Worm (Caenorhabditis elegans): Measurements from ENCODE around the gene dcaf-1.

The dcaf-1 gene

ce11 chrIV:9723185-9723584 lies 16.7 kb upstream of the dcaf-1 start:
- TF ChIP-seq daf-16 (GFP tag; optimal IDR thresholded peaks at IDR 0.05) = no peak
- no peak for TF ChIP-seq daf-16 (tag; optimal IDR thresholded peaks at IDR 0.05)
- TF ChIP-seq ces-1 (GFP tag; optimal IDR thresholded peaks at IDR 0.05) = no peak
- no peak for TF ChIP-seq F10B5.3 (tag; optimal IDR thresholded peaks at IDR 0.05)
- no peak for TF ChIP-seq lin-15B (tag; optimal IDR thresholded peaks at IDR 0.05)
- TF ChIP-seq F26F4.8 (GFP tag; conservative IDR thresholded peaks at IDR 0.05) = no peak
- TF ChIP-seq nhr-25 (tag; optimal IDR thresholded peaks at IDR 0.05; ENCODE audit: borderline replicate concordance, insufficient read depth) = no peak
- no peak for TF ChIP-seq snpc-4 (tag; optimal IDR thresholded peaks at IDR 0.05)
- no peak for TF ChIP-seq zip-2 (tag; optimal IDR thresholded peaks at IDR 0.05)
- no peak for TF ChIP-seq dpl-1 (GFP tag; optimal IDR thresholded peaks at IDR 0.05)
- no peak for TF ChIP-seq spr-3 (GFP tag; optimal IDR thresholded peaks at IDR 0.05)
- TF ChIP-seq dmd-9 (GFP tag; IDR thresholded peaks at IDR 0.05) = no peak
- no peak for TF ChIP-seq unc-62 (GFP tag; optimal IDR thresholded peaks at IDR 0.05 in 1 of 2)
- no peak for TF ChIP-seq unc-62 (tag; optimal IDR thresholded peaks at IDR 0.05)
- no peak for TF ChIP-seq zfp-3 (GFP tag; conservative IDR thresholded peaks at IDR 0.05)

ce11 chrIV:9718396-9718795 lies 11.9 kb upstream of the dcaf-1 start:
- TF ChIP-seq lsy-2 (tag; optimal IDR thresholded peaks at IDR 0.05) (peak; percentile 70 to 79), spr-1 (tag; optimal IDR thresholded peaks at IDR 0.05) (no peak), lin-15B (tag; optimal IDR thresholded peaks at IDR 0.05) (no peak), F37D6.2 (tag; optimal IDR thresholded peaks at IDR 0.05) (no peak), nhr-6 (tag; optimal IDR thresholded peaks at IDR 0.05) (peak; percentile 26), ztf-11 (tag; optimal IDR thresholded peaks at IDR 0.05) (no peak), aha-1 (tag) (peak; percentile 100), mdl-1 (tag; optimal IDR thresholded peaks at IDR 0.05) (peak; percentile 27 to 84), nhr-42 (GFP tag; IDR thresholded peaks at IDR 0.05) (no peak), skn-1 (tag; optimal IDR thresholded peaks at IDR 0.05) (no peak), ceh-20 (GFP tag; IDR thresholded peaks at IDR 0.05) (peak; percentile 76), daf-12 (tag; optimal IDR thresholded peaks at IDR 0.05) (no peak), nhr-11 (tag; optimal IDR thresholded peaks at IDR 0.05) (peak; percentile 57), dpl-1 (GFP tag; optimal IDR thresholded peaks at IDR 0.05) (peak; percentile 38), R02D3.7 (tag; optimal IDR thresholded peaks at IDR 0.05) (no peak), nhr-77 (tag; optimal IDR thresholded peaks at IDR 0.05) (peak; percentile 31), mep-1 (tag; optimal IDR thresholded peaks at IDR 0.05) (peak; percentile 83), lin-13 (GFP tag; optimal IDR thresholded peaks at IDR 0.05) (peak; percentile 45), nhr-237 (tag; optimal IDR thresholded peaks at IDR 0.05) (no peak), ama-1 (optimal IDR thresholded peaks at IDR 0.05) (no peak), unc-130 (GFP tag; optimal IDR thresholded peaks at IDR 0.05) (no peak), aly-2 (tag; optimal IDR thresholded peaks at IDR 0.05) (no peak), ztf-7 (tag; optimal IDR thresholded peaks at IDR 0.05) (peak; percentile 15), lin-29 (GFP tag; IDR thresholded peaks at IDR 0.05) (0 out of 2 replicates have a peak, but pooled peaks have one; percentile 14), fos-1 (tag; optimal IDR thresholded peaks at IDR 0.05) (no peak), F44E2.7 (GFP tag; IDR thresholded peaks at IDR 0.05) (no peak), rbr-2 (tag; optimal IDR thresholded peaks at IDR 0.05) (peak; percentile 65), lir-3 (tag; optimal IDR thresholded peaks at IDR 0.05) (no peak), mxl-2 (GFP tag; conservative IDR thresholded peaks at IDR 0.05) (no peak), nhr-76 (tag; optimal IDR thresholded peaks at IDR 0.05) (no peak), gei-8 (GFP tag; optimal IDR thresholded peaks at IDR 0.05) (no peak), madf-5 (GFP tag; IDR thresholded peaks at IDR 0.05) (no peak), unc-39 (tag; optimal IDR thresholded peaks at IDR 0.05) (no peak), pha-4 (GFP tag; IDR thresholded peaks at IDR 0.05) (0 out of 2 replicates have a peak, but pooled peaks have one; percentile 44), pha-4 (tag; optimal IDR thresholded peaks at IDR 0.05) (no peak), snpc-4 (tag; optimal IDR thresholded peaks at IDR 0.05) (no peak), mes-2 (tag; optimal IDR thresholded peaks at IDR 0.05; ENCODE audit: poor library complexity, severe bottlenecking) (no peak), ces-1 (GFP tag; optimal IDR thresholded peaks at IDR 0.05) (no peak), fkh-10 (GFP tag; optimal IDR thresholded peaks at IDR 0.05) (no peak), Y48G9A.11 (GFP tag; IDR thresholded peaks at IDR 0.05) (no peak), cey-2 (tag; optimal IDR thresholded peaks at IDR 0.05; ENCODE audit: borderline replicate concordance, insufficient read depth) (peak; percentile 64), pqm-1 (tag; optimal IDR thresholded peaks at IDR 0.05) (peak; percentile 27)
